Worm (Caenorhabditis elegans) whole organism, early embryonic: ENCODE data around the gene F07H5.7.
A peak's percentile ranks its signal among the peaks of the same experiment; 100 is the strongest.

Source experiments
- B0310.2 ChIP-seq: sonication (generic microtip); optimal IDR thresholded peaks from 2 replicates; lab custom pipeline; 2016; ENCODE audit warnings: mild to moderate bottlenecking, missing genetic modification characterization, missing compliant biosample characterization
- F13C5.2 ChIP-seq: sonication (generic microtip); optimal IDR thresholded peaks from 2 replicates; lab custom pipeline; 2017; ENCODE audit warnings: mild to moderate bottlenecking, missing genetic modification characterization, inconsistent platforms, missing compliant biosample characterization
- aly-1 ChIP-seq: sonication (generic microtip); optimal IDR thresholded peaks from 2 replicates; lab custom pipeline; 2016; ENCODE audit warnings: missing genetic modification characterization, missing compliant biosample characterization
- ama-1 ChIP-seq: fragments of 150-350 bp; optimal IDR thresholded peaks from 2 replicates; lab custom pipeline; 2014
- ceh-13 ChIP-seq: fragments of 200-800 bp; sonication (Bioruptor generic); optimal IDR thresholded peaks from 2 replicates; lab custom pipeline; 2018; ENCODE audit warnings: mild to moderate bottlenecking, missing genetic modification characterization, missing compliant biosample characterization
- ceh-36 ChIP-seq: sonication (generic microtip); optimal IDR thresholded peaks from 2 replicates; lab custom pipeline; 2016; ENCODE audit warnings: missing genetic modification characterization, inconsistent platforms, missing compliant biosample characterization
- ets-7 ChIP-seq: sonication (generic microtip); optimal IDR thresholded peaks from 2 replicates; lab custom pipeline; 2016; ENCODE audit warnings: missing genotype, missing genetic modification characterization, missing compliant biosample characterization
- flt-1 ChIP-seq: fragments of 200-800 bp; sonication (Bioruptor generic); IDR thresholded peaks from 2 replicates; pipeline ENCODE4 v1.3.6; 2022; ENCODE audit warnings: missing genetic modification characterization, missing compliant biosample characterization
- hmbx-1 ChIP-seq: sonication (generic microtip); optimal IDR thresholded peaks from 2 replicates; lab custom pipeline; 2016; ENCODE audit warnings: mild to moderate bottlenecking, missing genetic modification characterization, missing compliant biosample characterization
- hmg-4 ChIP-seq: fragments of 200-800 bp; sonication (Bioruptor generic); optimal IDR thresholded peaks from 2 replicates; lab custom pipeline; 2018; ENCODE audit warnings: mild to moderate bottlenecking, missing genetic modification characterization, missing compliant biosample characterization
- hnd-1 ChIP-seq: sonication (generic microtip); optimal IDR thresholded peaks from 2 replicates; lab custom pipeline; 2016; ENCODE audit warnings: missing genetic modification characterization, missing compliant biosample characterization
- pes-1 ChIP-seq: fragments of 200-800 bp; sonication (Bioruptor generic); IDR thresholded peaks from 2 replicates; pipeline ENCODE4 v1.3.6; 2022; ENCODE audit warnings: missing genetic modification reagents, missing genetic modification characterization, missing compliant biosample characterization
- scrt-1 ChIP-seq: fragments of 200-800 bp; sonication (Bioruptor generic); IDR thresholded peaks from 2 replicates; pipeline ENCODE4 v1.3.6; 2022; ENCODE audit warnings: missing genetic modification characterization, missing compliant biosample characterization
- sea-1 ChIP-seq: fragments of 200-800 bp; sonication (Bioruptor generic); conservative IDR thresholded peaks from 2 replicates; pipeline ENCODE4 v1.3.6; 2022; ENCODE audit warnings: missing genetic modification characterization, missing compliant biosample characterization
- tbx-11 ChIP-seq: fragments of 200-800 bp; sonication (Bioruptor generic); IDR thresholded peaks from 2 replicates; pipeline ENCODE4 v1.3.6; 2022; ENCODE audit warnings: missing genetic modification characterization, missing compliant biosample characterization
- tbx-37 ChIP-seq: fragments of 200-800 bp; sonication (Bioruptor generic); conservative IDR thresholded peaks from 2 replicates; pipeline ENCODE4 v1.3.6; 2022; ENCODE audit warnings: missing genetic modification reagents, missing genetic modification characterization, missing compliant biosample characterization
- tra-4 ChIP-seq: sonication (generic microtip); optimal IDR thresholded peaks from 2 replicates; lab custom pipeline; 2017; ENCODE audit warnings: missing genetic modification characterization, missing compliant biosample characterization

Gene F07H5.7

ce11 chrII:8792640-8793039 lies 1.3 kb downstream of the F07H5.7 start, which contains the start of gene idpa-2:
Gene idpa-2, minus strand, starts transcription at chrII:8792740.
- TF ChIP-seq sea-1 (no peak), aly-1 (tag; lab: Kevin White, UChicago) (no peak), hmbx-1 (tag; lab: Kevin White, UChicago) (no peak), pes-1 (GFP tag; lab: Robert Waterston, UW) (no peak), scrt-1 (GFP tag; lab: Robert Waterston, UW) (no peak), hnd-1 (tag; lab: Kevin White, UChicago) (no peak)

ce11 chrII:8789828-8790558 lies 4.0 kb downstream of the F07H5.7 start, which contains the start of gene F07H5.13:
Gene F07H5.13, plus strand, starts transcription at chrII:8790557.
- no peak; the same call in 1 of the 2 replicates for TF ChIP-seq sea-1
- no peak for TF ChIP-seq ceh-13 (GFP tag; lab: Kevin White, UChicago)
- peak; percentile 48 for TF ChIP-seq B0310.2 (tag; lab: Kevin White, UChicago)
- no peak for TF ChIP-seq ceh-36 (tag; lab: Kevin White, UChicago)
- TF ChIP-seq ets-7 (tag; lab: Kevin White, UChicago): no peak
- peak; percentile 31 for TF ChIP-seq aly-1 (tag; lab: Kevin White, UChicago)
- TF ChIP-seq hmbx-1 (tag; lab: Kevin White, UChicago): no peak
- TF ChIP-seq pes-1 (GFP tag; lab: Robert Waterston, UW): no peak
- peak; percentile 50 for TF ChIP-seq ama-1 (lab: Kevin White, UChicago)
- peak; percentile 19 for TF ChIP-seq hnd-1 (tag; lab: Kevin White, UChicago)
- TF ChIP-seq hmg-4 (GFP tag; lab: Kevin White, UChicago): peak; percentile 48
- no peak for TF ChIP-seq flt-1 (GFP tag; lab: Robert Waterston, UW)
- TF ChIP-seq scrt-1 (GFP tag; lab: Robert Waterston, UW): no peak

- TF ChIP-seq tbx-11 (GFP tag; lab: Robert Waterston, UW) (no peak), ama-1 (lab: Kevin White, UChicago) (peak; percentile 19)
Observed at ce11 chrII:8788752-8789151, 5.2 kb downstream of the F07H5.7 start.

ce11 chrII:8787376-8787775 lies 6.6 kb downstream of the F07H5.7 start:
- TF ChIP-seq aly-1 (tag; lab: Kevin White, UChicago) (no peak), tbx-37 (GFP tag; lab: Robert Waterston, UW) (no peak; the same call in 1 of the 2 replicates), ama-1 (lab: Kevin White, UChicago) (no peak), scrt-1 (GFP tag; lab: Robert Waterston, UW) (0 out of 2 replicates have a peak, but pooled peaks have one; percentile 44), F13C5.2 (peak; percentile 58)

- no peak for TF ChIP-seq hmg-4 (GFP tag; lab: Kevin White, UChicago)
- no peak for TF ChIP-seq ceh-36 (tag; lab: Kevin White, UChicago)
- TF ChIP-seq aly-1 (tag; lab: Kevin White, UChicago): no peak
- TF ChIP-seq ets-7 (tag; lab: Kevin White, UChicago): no peak
- no peak for TF ChIP-seq F13C5.2
- no peak for TF ChIP-seq ama-1 (lab: Kevin White, UChicago)
- no peak for TF ChIP-seq sea-1
- no peak for TF ChIP-seq tbx-11 (GFP tag; lab: Robert Waterston, UW)
- no peak for TF ChIP-seq flt-1 (GFP tag; lab: Robert Waterston, UW)
- TF ChIP-seq hmbx-1 (tag; lab: Kevin White, UChicago): no peak
- TF ChIP-seq tbx-37 (GFP tag; lab: Robert Waterston, UW): no peak
- no peak for TF ChIP-seq pes-1 (GFP tag; lab: Robert Waterston, UW)
Observed at ce11 chrII:8785875-8786274, 8.1 kb downstream of the F07H5.7 start.

ce11 chrII:8784235-8784928 lies 9.6 kb downstream of the F07H5.7 start:
- TF ChIP-seq pes-1 (GFP tag; lab: Robert Waterston, UW) (no peak), ama-1 (lab: Kevin White, UChicago) (no peak), ceh-36 (tag; lab: Kevin White, UChicago) (no peak), sea-1 (no peak), flt-1 (GFP tag; lab: Robert Waterston, UW) (no peak), scrt-1 (GFP tag; lab: Robert Waterston, UW) (no peak), aly-1 (tag; lab: Kevin White, UChicago) (no peak), tbx-37 (GFP tag; lab: Robert Waterston, UW) (no peak), tra-4 (tag; lab: Kevin White, UChicago) (no peak), hnd-1 (tag; lab: Kevin White, UChicago) (no peak), tbx-11 (GFP tag; lab: Robert Waterston, UW) (no peak), F13C5.2 (no peak)

ce11 chrII:8783451-8783967 lies 10.5 kb downstream of the F07H5.7 start, which contains the start of gene sgn-1:
Gene sgn-1, minus strand, starts transcription at chrII:8783670.
- TF ChIP-seq ama-1 (lab: Kevin White, UChicago) (no peak), ceh-36 (tag; lab: Kevin White, UChicago) (no peak), hmbx-1 (tag; lab: Kevin White, UChicago) (no peak), aly-1 (tag; lab: Kevin White, UChicago) (no peak), sea-1 (no peak), ceh-13 (GFP tag; lab: Kevin White, UChicago) (no peak), tbx-37 (GFP tag; lab: Robert Waterston, UW) (no peak), ets-7 (tag; lab: Kevin White, UChicago) (no peak), tbx-11 (GFP tag; lab: Robert Waterston, UW) (no peak), scrt-1 (GFP tag; lab: Robert Waterston, UW) (no peak), tra-4 (tag; lab: Kevin White, UChicago) (no peak), B0310.2 (tag; lab: Kevin White, UChicago) (no peak)
